Fruit fly (Drosophila melanogaster) whole organism, embryonic: ENCODE data around the gene Cdc6.

Experiments used
- CG13424 ChIP-seq: fragments of 200-800 bp; sonication (Bioruptor generic); optimal IDR thresholded peaks from 2 replicates; lab custom pipeline; 2019; ENCODE audit warnings: missing biosample characterization, mild to moderate bottlenecking, missing genetic modification characterization, moderate library complexity
- CG4730 ChIP-seq: fragments of 200-800 bp; sonication (Bioruptor generic); IDR thresholded peaks from 2 replicates; pipeline ENCODE4 v1.3.6; 2022; ENCODE audit warnings: missing biosample characterization, missing genetic modification characterization

- TF ChIP-seq CG13424 (no peak), CG4730 (GFP tag; lab: Robert Waterston, UW) (no peak)
These were observed 36.2 kb upstream of the Cdc6 start for dm6 chr3L:8669847-8670622.
